Fruit fly (Drosophila melanogaster) whole organism, embryonic: ENCODE results near the gene CG6933.

Experiments
- Asciz ChIP-seq: fragments of 200-800 bp; sonication (Bioruptor generic); optimal IDR thresholded peaks from 2 replicates; lab custom pipeline; 2017; ENCODE audit warnings: missing biosample characterization, mild to moderate bottlenecking, missing genetic modification characterization, missing genetic modification reagents
- Bgb ChIP-seq: fragments of 200-800 bp; sonication (Bioruptor generic); IDR thresholded peaks from 2 replicates; pipeline ENCODE4 v1.3.6; 2022; ENCODE audit warnings: missing biosample characterization, missing genetic modification characterization; ENCODE audit not compliant: partially characterized antibody
- CG10366 ChIP-seq: fragments of 200-800 bp; sonication (Bioruptor generic); IDR thresholded peaks from 2 replicates; pipeline ENCODE4 v1.3.6; 2022; ENCODE audit warnings: missing biosample characterization, missing genetic modification characterization
- CG11398 ChIP-seq: fragments of 200-800 bp; sonication (Bioruptor generic); optimal IDR thresholded peaks from 2 replicates; lab custom pipeline; 2016; ENCODE audit warnings: missing biosample characterization, missing genetic modification characterization
- CG11456 ChIP-seq: fragments of 200-800 bp; sonication (Bioruptor generic); IDR thresholded peaks from 3 replicates; pipeline ENCODE4 v1.3.6; 2022; ENCODE audit warnings: missing biosample characterization, missing genetic modification characterization
- CG12744 ChIP-seq: fragments of 200-800 bp; sonication (Bioruptor generic); optimal IDR thresholded peaks from 2 replicates; lab custom pipeline; 2016; ENCODE audit warnings: missing biosample characterization, missing genetic modification characterization
- CG12942 ChIP-seq: fragments of 200-800 bp; sonication (Bioruptor generic); optimal IDR thresholded peaks from 3 replicates; lab custom pipeline; 2016; ENCODE audit warnings: missing biosample characterization, missing genetic modification characterization
- CG1529 ChIP-seq: fragments of 200-800 bp; sonication (Bioruptor generic); optimal IDR thresholded peaks from 3 replicates; lab custom pipeline; 2018; ENCODE audit warnings: missing biosample characterization, missing genetic modification characterization
- CG1832 ChIP-seq: fragments of 200-800 bp; sonication (Bioruptor generic); optimal IDR thresholded peaks from 2 replicates; lab custom pipeline; 2017; ENCODE audit warnings: missing biosample characterization, mild to moderate bottlenecking, missing genetic modification characterization, inconsistent platforms
- CG4328 ChIP-seq: fragments of 200-800 bp; sonication (Bioruptor generic); optimal IDR thresholded peaks from 3 replicates; lab custom pipeline; 2017; ENCODE audit warnings: missing biosample characterization, missing genetic modification reagents, missing genetic modification characterization
- CG4360 ChIP-seq: fragments of 200-800 bp; sonication (Bioruptor generic); IDR thresholded peaks from 2 replicates; pipeline ENCODE4 v1.3.6; 2022; ENCODE audit warnings: missing biosample characterization, missing genetic modification characterization
- CG4404 ChIP-seq: fragments of 200-800 bp; sonication (Bioruptor generic); IDR thresholded peaks from 2 replicates; pipeline ENCODE4 v1.3.6; 2022; ENCODE audit warnings: missing biosample characterization, missing genetic modification characterization
- CG5953 ChIP-seq: fragments of 200-800 bp; sonication (Bioruptor generic); IDR thresholded peaks from 2 replicates; pipeline ENCODE4 v1.3.6; 2022; ENCODE audit warnings: missing biosample characterization, missing genetic modification characterization
- CG7839 ChIP-seq: fragments of 200-800 bp; sonication (Bioruptor generic); optimal IDR thresholded peaks from 3 replicates; lab custom pipeline; 2018; ENCODE audit warnings: missing biosample characterization, mild to moderate bottlenecking, missing genetic modification characterization, moderate library complexity
- Dip3 ChIP-seq: fragments of 200-800 bp; sonication (Bioruptor generic); optimal IDR thresholded peaks from 3 replicates; lab custom pipeline; 2016; ENCODE audit warnings: missing biosample characterization, missing genetic modification characterization
- Doc2 ChIP-seq: fragments of 200-800 bp; sonication (Bioruptor generic); IDR thresholded peaks from 2 replicates; pipeline ENCODE4 v1.3.6; 2022; ENCODE audit warnings: missing biosample characterization, missing genetic modification characterization
- Dp ChIP-seq: fragments of 200-800 bp; sonication (Bioruptor generic); optimal IDR thresholded peaks from 2 replicates; lab custom pipeline; 2018; ENCODE audit warnings: missing biosample characterization, mild to moderate bottlenecking, missing genetic modification characterization, moderate library complexity
- Hand ChIP-seq: fragments of 200-800 bp; sonication (Bioruptor generic); optimal IDR thresholded peaks from 2 replicates; lab custom pipeline; 2017; ENCODE audit warnings: mild to moderate bottlenecking, missing biosample characterization, missing genetic modification reagents, missing genetic modification characterization
- Hr51 ChIP-seq, 2 experiments: fragments of 200-800 bp; sonication (Bioruptor generic); optimal IDR thresholded peaks; 2 replicates in 1 of 2; 3 replicates in 1 of 2; lab custom pipeline; 2016 to 2018; ENCODE audit warnings: missing biosample characterization in 2 of 2, missing genetic modification characterization in 2 of 2, mild to moderate bottlenecking in 1 of 2, moderate library complexity in 1 of 2
- Kr ChIP-seq: fragments of 200-800 bp; sonication (Bioruptor generic); optimal IDR thresholded peaks from 2 replicates; lab custom pipeline; 2017; ENCODE audit warnings: missing biosample characterization, mild to moderate bottlenecking, missing genetic modification characterization
- Lim3 ChIP-seq: fragments of 200-800 bp; sonication (Bioruptor generic); IDR thresholded peaks from 2 replicates; pipeline ENCODE4 v1.3.6; 2022; ENCODE audit warnings: missing biosample characterization, missing genetic modification characterization
- MESR4 ChIP-seq: fragments of 200-800 bp; sonication (Bioruptor generic); optimal IDR thresholded peaks from 2 replicates; lab custom pipeline; 2018; ENCODE audit warnings: missing biosample characterization, mild to moderate bottlenecking, missing genetic modification characterization, moderate library complexity
- Mad ChIP-seq: fragments of 200-800 bp; sonication (Bioruptor generic); optimal IDR thresholded peaks from 2 replicates; lab custom pipeline; 2016; ENCODE audit warnings: missing biosample characterization, missing genetic modification characterization
- NK7.1 ChIP-seq: fragments of 200-800 bp; sonication (Bioruptor generic); optimal IDR thresholded peaks from 3 replicates; lab custom pipeline; 2016; ENCODE audit warnings: missing biosample characterization, missing genetic modification characterization
- NfI ChIP-seq: fragments of 200-800 bp; sonication (Bioruptor generic); optimal IDR thresholded peaks from 3 replicates; lab custom pipeline; 2018; ENCODE audit warnings: missing biosample characterization, mild to moderate bottlenecking, missing genetic modification characterization, moderate library complexity
- Oaz ChIP-seq: fragments of 200-800 bp; sonication (Bioruptor generic); IDR thresholded peaks from 2 replicates; pipeline ENCODE4 v1.3.6; 2022; ENCODE audit warnings: missing biosample characterization, missing genetic modification characterization
- Oli ChIP-seq: fragments of 200-800 bp; sonication (Bioruptor generic); optimal IDR thresholded peaks from 2 replicates; lab custom pipeline; 2018; ENCODE audit warnings: missing biosample characterization, mild to moderate bottlenecking, missing genetic modification characterization, moderate library complexity
- Stat92E ChIP-seq, 3 experiments: fragments of >200 bp in 2 of 3; fragments of 200-800 bp in 1 of 3; sonication (Bioruptor generic) in 1 of 3; optimal IDR thresholded peaks; 2 replicates each; lab custom pipeline; 2017 to 2019; ENCODE audit warnings: missing biosample characterization in 3 of 3, missing genetic modification characterization in 3 of 3, mild to moderate bottlenecking in 1 of 3, moderate library complexity in 1 of 3
- Xrp1 ChIP-seq: fragments of 200-800 bp; sonication (Bioruptor generic); IDR thresholded peaks from 2 replicates; pipeline ENCODE4 v1.3.6; 2022; ENCODE audit warnings: missing biosample characterization, missing genetic modification characterization
- ac ChIP-seq: fragments of 200-800 bp; sonication (Bioruptor generic); optimal IDR thresholded peaks from 3 replicates; lab custom pipeline; 2017; ENCODE audit warnings: missing biosample characterization, mild to moderate bottlenecking, missing genetic modification characterization
- aop ChIP-seq: fragments of 200-800 bp; sonication (Bioruptor generic); IDR thresholded peaks from 2 replicates; pipeline ENCODE4 v1.3.6; 2022; ENCODE audit warnings: missing biosample characterization, missing genetic modification characterization
- crc ChIP-seq: fragments of 200-800 bp; sonication (Bioruptor generic); optimal IDR thresholded peaks from 2 replicates; lab custom pipeline; 2016; ENCODE audit warnings: missing biosample characterization, missing genetic modification characterization
- dimm ChIP-seq: fragments of 200-800 bp; sonication (Bioruptor generic); IDR thresholded peaks from 2 replicates; pipeline ENCODE4 v1.3.6; 2022; ENCODE audit warnings: missing biosample characterization, missing genetic modification characterization
- dysf ChIP-seq: fragments of 200-800 bp; sonication (Bioruptor generic); IDR thresholded peaks from 3 replicates; pipeline ENCODE4 v1.3.6; 2022; ENCODE audit warnings: missing biosample characterization, missing genetic modification characterization
- exex ChIP-seq: fragments of 200-800 bp; sonication (Bioruptor generic); optimal IDR thresholded peaks from 4 replicates; lab custom pipeline; 2018; ENCODE audit warnings: missing biosample characterization, mild to moderate bottlenecking, missing genetic modification characterization, moderate library complexity
- gce ChIP-seq: fragments of 200-800 bp; sonication (Bioruptor generic); IDR thresholded peaks from 3 replicates; pipeline ENCODE4 v1.3.6; 2022; ENCODE audit warnings: missing biosample characterization, missing genetic modification characterization
- gt ChIP-seq: fragments of 200-800 bp; sonication (Bioruptor generic); IDR thresholded peaks from 2 replicates; pipeline ENCODE4 v1.3.6; 2022; ENCODE audit warnings: missing biosample characterization, missing genetic modification characterization
- lmd ChIP-seq: fragments of 200-800 bp; sonication (Bioruptor generic); IDR thresholded peaks from 2 replicates; pipeline ENCODE4 v1.3.6; 2022; ENCODE audit warnings: missing biosample characterization, missing genetic modification characterization
- nerfin-1 ChIP-seq: fragments of 200-800 bp; sonication (Bioruptor generic); optimal IDR thresholded peaks from 3 replicates; lab custom pipeline; 2019; ENCODE audit warnings: missing biosample characterization, mild to moderate bottlenecking, missing genetic modification characterization, moderate library complexity
- ranshi ChIP-seq: fragments of 200-800 bp; sonication (Bioruptor generic); IDR thresholded peaks from 2 replicates; pipeline ENCODE4 v1.3.6; 2022; ENCODE audit warnings: missing biosample characterization, missing genetic modification characterization
- sd ChIP-seq: fragments of 200-800 bp; sonication (Bioruptor generic); optimal IDR thresholded peaks from 3 replicates; lab custom pipeline; 2018; ENCODE audit warnings: missing biosample characterization, mild to moderate bottlenecking, missing genetic modification characterization, moderate library complexity
- slou ChIP-seq: fragments of 200-800 bp; sonication (Bioruptor generic); optimal IDR thresholded peaks from 3 replicates; lab custom pipeline; 2016; ENCODE audit warnings: missing biosample characterization, missing genetic modification characterization
- sob ChIP-seq: fragments of 200-800 bp; sonication (Bioruptor generic); IDR thresholded peaks from 2 replicates; pipeline ENCODE4 v1.3.6; 2022; ENCODE audit warnings: missing biosample characterization, missing genetic modification characterization
- stwl ChIP-seq: fragments of 200-800 bp; sonication (Bioruptor generic); optimal IDR thresholded peaks from 3 replicates; lab custom pipeline; 2018; ENCODE audit warnings: missing biosample characterization, mild to moderate bottlenecking, missing genetic modification characterization, moderate library complexity
- tll ChIP-seq, 2 experiments: fragments of 200-800 bp in 1 of 2; fragments of >200 bp in 1 of 2; sonication (Bioruptor generic) in 1 of 2; optimal IDR thresholded peaks; 2 replicates each; lab custom pipeline; 2017 to 2019; ENCODE audit warnings: missing biosample characterization in 2 of 2, missing genetic modification characterization in 2 of 2, mild to moderate bottlenecking in 1 of 2, moderate library complexity in 1 of 2
- tup ChIP-seq: fragments of 200-800 bp; sonication (Bioruptor generic); optimal IDR thresholded peaks from 2 replicates; lab custom pipeline; 2016; ENCODE audit warnings: missing biosample characterization, mild to moderate bottlenecking, missing genetic modification characterization, moderate library complexity
- zen2 ChIP-seq: fragments of 200-800 bp; sonication (Bioruptor generic); IDR thresholded peaks from 3 replicates; pipeline ENCODE4 v1.3.6; 2022; ENCODE audit warnings: missing biosample characterization, missing genetic modification characterization; ENCODE audit not compliant: partially characterized antibody

CG6933 gene

DNA sequence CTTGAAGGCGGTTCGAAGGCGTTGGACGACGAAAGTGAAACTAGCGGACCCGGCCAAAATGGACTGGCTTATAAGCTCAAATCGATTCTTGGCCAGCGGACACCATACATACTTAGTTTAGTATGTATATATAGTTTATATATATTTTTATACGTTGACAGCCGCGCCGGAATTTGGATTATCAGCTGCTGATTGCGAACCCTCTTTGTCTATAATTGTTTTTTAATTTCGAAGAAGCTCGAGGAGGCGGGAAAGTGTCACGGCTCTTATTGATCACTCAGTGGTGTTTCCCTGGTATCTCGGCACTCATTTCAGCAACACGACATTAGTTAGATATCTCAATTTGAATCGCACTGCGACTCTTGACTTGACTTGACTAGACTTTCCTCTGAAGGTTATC, at the start of gene CG6933:
CG6933 (minus strand) TSS at position 47 of the 400 bp plus-strand sequence.
- no peak for TF ChIP-seq crc (GFP tag; lab: Kevin White, UChicago)
- peak; percentile 98 for TF ChIP-seq exex (tag; lab: Kevin White, UChicago)
- no peak for TF ChIP-seq Bgb
- no peak for TF ChIP-seq Hr51 (GFP tag; optimal IDR thresholded peaks at IDR 0.05; lab: Kevin White, UChicago)
- no peak for TF ChIP-seq NK7.1 (GFP tag; lab: Kevin White, UChicago)
- no peak for TF ChIP-seq NfI (GFP tag; lab: Kevin White, UChicago)
- TF ChIP-seq lmd (GFP tag; lab: Robert Waterston, UW): no peak
- no peak for TF ChIP-seq aop (GFP tag; lab: Robert Waterston, UW)
- TF ChIP-seq tll (GFP tag; optimal IDR thresholded peaks at IDR 0.05; lab: Kevin White, UChicago): no peak
- no peak for TF ChIP-seq Mad
- TF ChIP-seq zen2 (GFP tag; lab: Robert Waterston, UW): no peak
- TF ChIP-seq sd (tag; lab: Kevin White, UChicago): peak; percentile 70
- no peak for TF ChIP-seq Oli
- TF ChIP-seq Doc2 (GFP tag; lab: Robert Waterston, UW): no peak
- no peak for TF ChIP-seq CG1529 (GFP tag; lab: Kevin White, UChicago)

- TF ChIP-seq ac (GFP tag; lab: Kevin White, UChicago) (no peak), CG11456 (GFP tag; lab: Robert Waterston, UW) (no peak), Asciz (GFP tag; lab: Kevin White, UChicago) (no peak), ranshi (GFP tag; lab: Robert Waterston, UW) (no peak), gce (no peak)
- TF ChIP-seq, all 482 proteins: peak for 0
These were observed 45.3 kb upstream of the CG6933 start, which contains the start of gene CG32228 for dm6 chr3L:20265514-20265913. CG32228 (plus strand) TSS chr3L:20265814.

dm6 chr3L:20247513-20248173, 27.4 kb upstream of the CG6933 start, which contains the start of gene rdgC:
rdgC (plus strand) TSS chr3L:20248080.
- TF ChIP-seq Kr (GFP tag; lab: Kevin White, UChicago) (no peak), MESR4 (GFP tag; lab: Kevin White, UChicago) (peak; percentile 63), Mad (peak; percentile 85), gt (GFP tag; lab: Robert Waterston, UW) (peak; percentile 60), stwl (no peak), CG7839 (tag; lab: Kevin White, UChicago) (peak; percentile 97), CG11398 (GFP tag; lab: Kevin White, UChicago) (peak; percentile 93), dysf (GFP tag; lab: Robert Waterston, UW) (peak; percentile 98), Xrp1 (peak; percentile 97), CG12744 (peak; percentile 92), sob (peak; percentile 97), Stat92E (GFP tag; optimal IDR thresholded peaks at IDR 0.05; lab: Kevin White, UChicago) (no peak), Lim3 (peak; percentile 93), tup (GFP tag; lab: Kevin White, UChicago) (peak; percentile 88), CG4360 (GFP tag; lab: Robert Waterston, UW) (peak; percentile 80), CG10366 (peak; percentile 96), Oaz (GFP tag; lab: Robert Waterston, UW) (peak; percentile 94), dimm (GFP tag; lab: Robert Waterston, UW) (peak; percentile 77), CG4328 (GFP tag; lab: Kevin White, UChicago) (peak; percentile 76), Oli (peak; percentile 96), nerfin-1 (peak; percentile 91), CG12942 (peak; percentile 93), slou (GFP tag; lab: Kevin White, UChicago) (peak; percentile 92), CG5953 (GFP tag; lab: Robert Waterston, UW) (peak; percentile 93), CG1832 (GFP tag; lab: Kevin White, UChicago) (peak; percentile 45), Dp (GFP tag; lab: Kevin White, UChicago) (no peak), CG4404 (GFP tag; lab: Robert Waterston, UW) (peak; percentile 86), Dip3 (GFP tag; lab: Kevin White, UChicago) (peak; percentile 94), Hand (peak; percentile 94)
